Fruit fly (Drosophila melanogaster) whole organism, embryonic: ENCODE data around the gene Cyt-c-d.
A peak's percentile ranks its signal among the peaks of the same experiment; 100 is the strongest.

ENCODE experiments used
- Antp ChIP-seq: fragments of 200-800 bp; sonication (Bioruptor generic); optimal IDR thresholded peaks from 3 replicates; lab custom pipeline; 2016; ENCODE audit warnings: missing biosample characterization, missing genetic modification characterization
- Atf3 ChIP-seq: fragments of 200-800 bp; sonication (Bioruptor generic); optimal IDR thresholded peaks from 3 replicates; lab custom pipeline; 2016; ENCODE audit warnings: missing biosample characterization, missing genetic modification characterization
- CG10565 ChIP-seq: fragments of 200-800 bp; sonication (Bioruptor generic); optimal IDR thresholded peaks from 3 replicates; lab custom pipeline; 2016; ENCODE audit warnings: missing biosample characterization, mild to moderate bottlenecking, missing genetic modification characterization
- CG11723 ChIP-seq: fragments of 200-800 bp; sonication (Bioruptor generic); optimal IDR thresholded peaks from 2 replicates; lab custom pipeline; 2017; ENCODE audit warnings: missing biosample characterization, mild to moderate bottlenecking, missing genetic modification characterization
- CG12219 ChIP-seq: fragments of 200-800 bp; sonication (Bioruptor generic); optimal IDR thresholded peaks from 3 replicates; lab custom pipeline; 2018; ENCODE audit warnings: missing biosample characterization, mild to moderate bottlenecking, missing genetic modification characterization
- CG12942 ChIP-seq: fragments of 200-800 bp; sonication (Bioruptor generic); optimal IDR thresholded peaks from 3 replicates; lab custom pipeline; 2016; ENCODE audit warnings: missing biosample characterization, missing genetic modification characterization
- CG13624 ChIP-seq: fragments of 200-800 bp; sonication (Bioruptor generic); optimal IDR thresholded peaks from 2 replicates; lab custom pipeline; 2016; ENCODE audit warnings: missing biosample characterization, missing genetic modification characterization
- CG14050 ChIP-seq: fragments of 200-800 bp; sonication (Bioruptor generic); IDR thresholded peaks from 3 replicates; pipeline ENCODE4 v1.3.6; 2022; ENCODE audit warnings: missing biosample characterization, missing genetic modification characterization
- CG14667 ChIP-seq: fragments of 200-800 bp; sonication (Bioruptor generic); IDR thresholded peaks from 2 replicates; pipeline ENCODE4 v1.3.6; 2022; ENCODE audit warnings: missing biosample characterization, missing genetic modification characterization
- CG15073 ChIP-seq: fragments of 200-800 bp; sonication (Bioruptor generic); optimal IDR thresholded peaks from 2 replicates; lab custom pipeline; 2016; ENCODE audit warnings: missing biosample characterization, missing genetic modification characterization
- CG15514 ChIP-seq: fragments of 200-800 bp; sonication (Bioruptor generic); optimal IDR thresholded peaks from 3 replicates; lab custom pipeline; 2017; ENCODE audit warnings: missing biosample characterization, missing genetic modification characterization, mild to moderate bottlenecking, moderate library complexity, missing genetic modification reagents
- CG15601 ChIP-seq: fragments of 200-800 bp; sonication (Bioruptor generic); optimal IDR thresholded peaks from 3 replicates; lab custom pipeline; 2019; ENCODE audit warnings: missing biosample characterization, mild to moderate bottlenecking, missing genetic modification characterization, moderate library complexity
- CG15696 ChIP-seq: fragments of 200-800 bp; sonication (Bioruptor generic); optimal IDR thresholded peaks from 2 replicates; lab custom pipeline; 2019; ENCODE audit warnings: missing biosample characterization, mild to moderate bottlenecking, missing genetic modification characterization, moderate library complexity
- CG17361 ChIP-seq: fragments of 200-800 bp; sonication (Bioruptor generic); IDR thresholded peaks from 3 replicates; pipeline ENCODE4 v1.3.6; 2022; ENCODE audit warnings: missing biosample characterization, missing genetic modification characterization
- CG17385 ChIP-seq: fragments of 200-800 bp; sonication (Bioruptor generic); optimal IDR thresholded peaks from 3 replicates; lab custom pipeline; 2018; ENCODE audit warnings: missing biosample characterization, mild to moderate bottlenecking, missing genetic modification characterization
- CG17802 ChIP-seq: fragments of 200-800 bp; sonication (Bioruptor generic); optimal IDR thresholded peaks from 2 replicates; lab custom pipeline; 2018; ENCODE audit warnings: missing biosample characterization, mild to moderate bottlenecking, missing genetic modification characterization, moderate library complexity
- CG17912 ChIP-seq: fragments of 200-800 bp; sonication (Bioruptor generic); optimal IDR thresholded peaks from 2 replicates; lab custom pipeline; 2018; ENCODE audit warnings: missing biosample characterization, mild to moderate bottlenecking, missing genetic modification characterization
- CG30403 ChIP-seq: fragments of 200-800 bp; sonication (Bioruptor generic); optimal IDR thresholded peaks from 3 replicates; lab custom pipeline; 2016; ENCODE audit warnings: missing biosample characterization, missing genetic modification characterization
- CG4617 ChIP-seq: fragments of 200-800 bp; sonication (Bioruptor generic); optimal IDR thresholded peaks from 3 replicates; lab custom pipeline; 2016; ENCODE audit warnings: missing biosample characterization, missing genetic modification characterization, borderline replicate concordance
- CG8089 ChIP-seq: fragments of 200-800 bp; sonication (Bioruptor generic); optimal IDR thresholded peaks from 3 replicates; lab custom pipeline; 2016; ENCODE audit warnings: missing biosample characterization, missing genetic modification characterization
- CG8359 ChIP-seq: fragments of 200-800 bp; sonication (Bioruptor generic); optimal IDR thresholded peaks from 2 replicates; lab custom pipeline; 2017; ENCODE audit warnings: missing biosample characterization, mild to moderate bottlenecking, missing genetic modification characterization, borderline replicate concordance
- CG8924 ChIP-seq: fragments of 200-800 bp; optimal IDR thresholded peaks from 3 replicates; lab custom pipeline; 2019; ENCODE audit warnings: missing biosample characterization, mild to moderate bottlenecking, missing genetic modification characterization, moderate library complexity
- CTCF ChIP-seq: fragments of 200-800 bp; sonication (Bioruptor generic); optimal IDR thresholded peaks from 2 replicates; lab custom pipeline; 2017; ENCODE audit warnings: missing biosample characterization, mild to moderate bottlenecking, missing genetic modification characterization, moderate library complexity
- Camta ChIP-seq: fragments of 200-800 bp; sonication (Bioruptor generic); optimal IDR thresholded peaks from 2 replicates; lab custom pipeline; 2016; ENCODE audit warnings: missing biosample characterization, missing genetic modification characterization
- Dbx ChIP-seq: fragments of 200-800 bp; sonication (Bioruptor generic); IDR thresholded peaks from 3 replicates; pipeline ENCODE4 v1.3.6; 2022; ENCODE audit warnings: missing biosample characterization, missing genetic modification characterization
- Dll ChIP-seq: fragments of 200-800 bp; sonication (Bioruptor generic); IDR thresholded peaks from 4 replicates; pipeline ENCODE4 v1.3.6; 2022; ENCODE audit warnings: missing biosample characterization, missing genetic modification characterization; ENCODE audit not compliant: partially characterized antibody
- E2f1 ChIP-seq: fragments of 200-800 bp; sonication (Bioruptor generic); IDR thresholded peaks from 2 replicates; pipeline ENCODE4 v1.3.6; 2022; ENCODE audit warnings: missing biosample characterization, missing genetic modification characterization
- Hand ChIP-seq: fragments of 200-800 bp; sonication (Bioruptor generic); optimal IDR thresholded peaks from 2 replicates; lab custom pipeline; 2017; ENCODE audit warnings: mild to moderate bottlenecking, missing biosample characterization, missing genetic modification reagents, missing genetic modification characterization
- MTF-1 ChIP-seq: fragments of 200-800 bp; sonication (Bioruptor generic); optimal IDR thresholded peaks from 2 replicates; lab custom pipeline; 2018; ENCODE audit warnings: missing biosample characterization, mild to moderate bottlenecking, missing genetic modification characterization, borderline replicate concordance
- Mes4 ChIP-seq: fragments of 200-800 bp; sonication (Bioruptor generic); optimal IDR thresholded peaks from 2 replicates; lab custom pipeline; 2016; ENCODE audit warnings: missing biosample characterization, missing genetic modification characterization
- Sry-δ ChIP-seq: fragments of 200-800 bp; sonication (Bioruptor generic); optimal IDR thresholded peaks from 2 replicates; lab custom pipeline; 2016; ENCODE audit warnings: missing biosample characterization, missing genetic modification characterization
- ato ChIP-seq: fragments of 200-800 bp; sonication (Bioruptor generic); IDR thresholded peaks from 2 replicates; pipeline ENCODE4 v1.3.6; 2022; ENCODE audit warnings: missing biosample characterization, missing genetic modification characterization; ENCODE audit not compliant: partially characterized antibody
- cad ChIP-seq: fragments of >200 bp; optimal IDR thresholded peaks from 2 replicates; lab custom pipeline; 2017; ENCODE audit warnings: missing biosample characterization, missing genetic modification characterization
- ci ChIP-seq: fragments of 200-800 bp; sonication (Bioruptor generic); IDR thresholded peaks from 3 replicates; pipeline ENCODE4 v1.3.6; 2022; ENCODE audit warnings: missing biosample characterization, missing genetic modification characterization
- crc ChIP-seq: fragments of 200-800 bp; sonication (Bioruptor generic); optimal IDR thresholded peaks from 2 replicates; lab custom pipeline; 2016; ENCODE audit warnings: missing biosample characterization, missing genetic modification characterization
- croc ChIP-seq: fragments of 200-800 bp; sonication (Bioruptor generic); conservative IDR thresholded peaks from 3 replicates; pipeline ENCODE4 v1.3.6; 2022; ENCODE audit warnings: missing biosample characterization, missing genetic modification characterization
- crp ChIP-seq, 2 experiments: fragments of 200-800 bp; sonication (Bioruptor generic); optimal IDR thresholded peaks; 2 replicates in 1 of 2; 3 replicates in 1 of 2; lab custom pipeline; 2017; ENCODE audit warnings: missing biosample characterization in 2 of 2, missing genetic modification characterization in 2 of 2, mild to moderate bottlenecking in 1 of 2, moderate library complexity in 1 of 2
- ind ChIP-seq: fragments of 200-800 bp; sonication (Bioruptor generic); optimal IDR thresholded peaks from 3 replicates; lab custom pipeline; 2016; ENCODE audit warnings: missing biosample characterization, missing genetic modification characterization
- kah ChIP-seq: fragments of 200-800 bp; sonication (Bioruptor generic); optimal IDR thresholded peaks from 2 replicates; lab custom pipeline; 2018; ENCODE audit warnings: missing biosample characterization, mild to moderate bottlenecking, missing genetic modification characterization
- lab ChIP-seq: fragments of 200-800 bp; sonication (Bioruptor generic); optimal IDR thresholded peaks from 3 replicates; lab custom pipeline; 2017; ENCODE audit warnings: missing biosample characterization, missing genetic modification characterization, mild to moderate bottlenecking, moderate library complexity, missing genetic modification reagents
- repo ChIP-seq: fragments of 200-800 bp; sonication (Bioruptor generic); optimal IDR thresholded peaks from 2 replicates; lab custom pipeline; 2016; ENCODE audit warnings: missing biosample characterization, missing genetic modification characterization
- scrt ChIP-seq: fragments of 200-800 bp; sonication (Bioruptor generic); optimal IDR thresholded peaks from 2 replicates; lab custom pipeline; 2018; ENCODE audit warnings: missing biosample characterization, mild to moderate bottlenecking, missing genetic modification characterization, moderate library complexity
- sisA ChIP-seq: fragments of 200-800 bp; sonication (Bioruptor generic); IDR thresholded peaks from 2 replicates; pipeline ENCODE4 v1.3.6; 2022; ENCODE audit warnings: missing biosample characterization, missing genetic modification characterization
- stwl ChIP-seq: fragments of 200-800 bp; sonication (Bioruptor generic); optimal IDR thresholded peaks from 3 replicates; lab custom pipeline; 2018; ENCODE audit warnings: missing biosample characterization, mild to moderate bottlenecking, missing genetic modification characterization, moderate library complexity
- tap ChIP-seq: fragments of 200-800 bp; optimal IDR thresholded peaks from 3 replicates; lab custom pipeline; 2019; ENCODE audit warnings: missing biosample characterization, mild to moderate bottlenecking, missing genetic modification characterization, moderate library complexity
- trem ChIP-seq: fragments of 200-800 bp; optimal IDR thresholded peaks from 3 replicates; lab custom pipeline; 2019; ENCODE audit warnings: missing biosample characterization, mild to moderate bottlenecking, missing genetic modification characterization, moderate library complexity
- vfl ChIP-seq: fragments of 200-800 bp; sonication (Bioruptor generic); optimal IDR thresholded peaks from 2 replicates; lab custom pipeline; 2016; ENCODE audit warnings: missing biosample characterization, missing genetic modification characterization
- vvl ChIP-seq: fragments of 200-800 bp; sonication (Bioruptor generic); IDR thresholded peaks from 2 replicates; pipeline ENCODE4 v1.3.6; 2022; ENCODE audit warnings: missing biosample characterization, missing genetic modification characterization
- zfh1 ChIP-seq: fragments of 200-800 bp; sonication (Bioruptor generic); IDR thresholded peaks from 3 replicates; pipeline ENCODE4 v1.3.6; 2022; ENCODE audit warnings: missing biosample characterization, missing genetic modification characterization

Cyt-c-d gene

dm6 chr2L:16715841-16716701 lies at the start of gene Cyt-c-d, which contains the start of gene CG31808:
Cyt-c-d (plus strand) TSS chr2L:16715891.
CG31808 (minus strand) TSS chr2L:16716195.
- TF ChIP-seq Hand (peak; percentile 96), CTCF (GFP tag; lab: Kevin White, UChicago) (peak; percentile 71), Atf3 (GFP tag; lab: Kevin White, UChicago) (peak; percentile 90), CG17361 (GFP tag; lab: Robert Waterston, UW) (peak; percentile 96), CG14050 (GFP tag; lab: Robert Waterston, UW) (peak; percentile 98), tap (tag; lab: Kevin White, UChicago) (peak; percentile 97), repo (GFP tag; lab: Kevin White, UChicago) (peak; percentile 88), cad (GFP tag; lab: Kevin White, UChicago) (no peak), CG8089 (peak; percentile 87), Sry-δ (GFP tag; lab: Kevin White, UChicago) (peak; percentile 49), croc (GFP tag; lab: Robert Waterston, UW) (peak; percentile 97), crp (GFP tag; optimal IDR thresholded peaks at IDR 0.05; lab: Kevin White, UChicago) (peak in 1 of 2 experiments; percentile 70), CG8359 (GFP tag; lab: Kevin White, UChicago) (peak; percentile 92), zfh1 (GFP tag; lab: Robert Waterston, UW) (peak; percentile 97), crc (peak; percentile 82), ind (GFP tag; lab: Kevin White, UChicago) (peak; percentile 95), Mes4 (GFP tag; lab: Kevin White, UChicago) (peak; percentile 94), Antp (GFP tag; lab: Kevin White, UChicago) (peak; percentile 77), CG12219 (peak; percentile 97), MTF-1 (GFP tag; lab: Kevin White, UChicago) (peak; percentile 86), CG10565 (GFP tag; lab: Kevin White, UChicago) (peak; percentile 90), trem (peak; percentile 92), CG11723 (GFP tag; lab: Kevin White, UChicago) (peak; percentile 96), lab (GFP tag; lab: Kevin White, UChicago) (peak; percentile 98), CG4617 (peak; percentile 92), CG13624 (GFP tag; lab: Kevin White, UChicago) (peak; percentile 84), Dbx (GFP tag; lab: Robert Waterston, UW) (peak; percentile 90), CG14667 (GFP tag; lab: Robert Waterston, UW) (peak; percentile 96), CG12942 (GFP tag; lab: Kevin White, UChicago) (peak; percentile 95), sisA (GFP tag; lab: Robert Waterston, UW) (peak; percentile 97), CG30403 (peak; percentile 98), stwl (tag; lab: Kevin White, UChicago) (peak; percentile 47), Camta (peak; percentile 95), vvl (GFP tag; lab: Robert Waterston, UW) (peak; percentile 99), scrt (GFP tag; lab: Kevin White, UChicago) (peak; percentile 96), E2f1 (GFP tag; lab: Robert Waterston, UW) (peak; percentile 97), CG17802 (peak; percentile 87), CG17385 (GFP tag; lab: Kevin White, UChicago) (peak; percentile 94), ato (GFP tag; lab: Robert Waterston, UW) (no peak), ci (GFP tag; lab: Robert Waterston, UW) (peak; percentile 99), CG15514 (peak; percentile 88), kah (GFP tag; lab: Kevin White, UChicago) (peak; percentile 90), CG15073 (peak; percentile 80), CG15696 (tag; lab: Kevin White, UChicago) (peak; percentile 77), vfl (peak; percentile 93), CG15601 (peak; percentile 96), CG17912 (GFP tag; lab: Kevin White, UChicago) (peak; percentile 75), CG8924 (tag; lab: Kevin White, UChicago) (peak; percentile 98), Dll (GFP tag; lab: Robert Waterston, UW) (peak; percentile 35; the same call in 1 of the 4 replicates)
